Fruit fly (Drosophila melanogaster) whole organism, pupa: ENCODE measurements around the gene Iyd.

Experiments
- CG10348 ChIP-seq: fragments of 200-800 bp; sonication (Bioruptor generic); IDR thresholded peaks from 2 replicates; pipeline ENCODE4 v1.3.6; 2022; ENCODE audit warnings: missing biosample characterization, missing genetic modification characterization
- CG12605 ChIP-seq: fragments of 200-800 bp; sonication (Bioruptor generic); IDR thresholded peaks from 2 replicates; pipeline ENCODE4 v1.3.6; 2022; ENCODE audit warnings: missing biosample characterization, missing genetic modification characterization
- CG13204 ChIP-seq: fragments of 200-800 bp; sonication (Bioruptor generic); optimal IDR thresholded peaks from 2 replicates; lab custom pipeline; 2018; ENCODE audit warnings: missing biosample characterization, mild to moderate bottlenecking, missing genetic modification characterization, moderate library complexity
- CG14655 ChIP-seq: fragments of 200-800 bp; sonication (Bioruptor generic); optimal IDR thresholded peaks from 3 replicates; lab custom pipeline; 2017; ENCODE audit warnings: mild to moderate bottlenecking, missing biosample characterization, missing genetic modification reagents, missing genetic modification characterization
- CG15710 ChIP-seq: fragments of 200-800 bp; sonication (Bioruptor generic); optimal IDR thresholded peaks from 2 replicates; lab custom pipeline; 2018; ENCODE audit warnings: missing biosample characterization, mild to moderate bottlenecking, missing genetic modification characterization, moderate library complexity
- CG17806 ChIP-seq: fragments of 200-800 bp; sonication (Bioruptor generic); optimal IDR thresholded peaks from 2 replicates; lab custom pipeline; 2018; ENCODE audit warnings: missing biosample characterization, mild to moderate bottlenecking, missing genetic modification characterization, moderate library complexity
- CG32121 ChIP-seq: fragments of 200-800 bp; sonication (Bioruptor generic); IDR thresholded peaks from 2 replicates; pipeline ENCODE4 v1.3.6; 2022; ENCODE audit warnings: missing biosample characterization, missing genetic modification characterization
- CG34367 ChIP-seq: fragments of 200-800 bp; sonication (Bioruptor generic); optimal IDR thresholded peaks from 2 replicates; lab custom pipeline; 2018; ENCODE audit warnings: missing biosample characterization, mild to moderate bottlenecking, missing genetic modification characterization
- CG4496 ChIP-seq: fragments of 200-800 bp; sonication (Bioruptor generic); IDR thresholded peaks from 3 replicates; pipeline ENCODE4 v1.3.6; 2022; ENCODE audit warnings: missing biosample characterization, missing genetic modification characterization
- CG8159 ChIP-seq: fragments of 200-800 bp; sonication (Bioruptor generic); optimal IDR thresholded peaks from 3 replicates; lab custom pipeline; 2018; ENCODE audit warnings: missing biosample characterization, mild to moderate bottlenecking, missing genetic modification characterization, moderate library complexity
- CG8301 ChIP-seq: fragments of 200-800 bp; sonication (Bioruptor generic); optimal IDR thresholded peaks from 2 replicates; lab custom pipeline; 2018; ENCODE audit warnings: missing biosample characterization, mild to moderate bottlenecking, missing genetic modification characterization
- CG9948 ChIP-seq: fragments of 200-800 bp; sonication (Bioruptor generic); optimal IDR thresholded peaks from 2 replicates; lab custom pipeline; 2018; ENCODE audit warnings: missing biosample characterization, mild to moderate bottlenecking, missing genetic modification characterization, moderate library complexity
- D1 ChIP-seq: fragments of 200-800 bp; sonication (Bioruptor generic); optimal IDR thresholded peaks from 2 replicates; lab custom pipeline; 2018; ENCODE audit warnings: missing biosample characterization, mild to moderate bottlenecking, missing genetic modification characterization, moderate library complexity
- EcR ChIP-seq: fragments of 200-800 bp; sonication (Bioruptor generic); optimal IDR thresholded peaks from 3 replicates; lab custom pipeline; 2019; ENCODE audit warnings: missing biosample characterization, missing genetic modification characterization, mild to moderate bottlenecking, moderate library complexity, missing genetic modification reagents
- Ets98B ChIP-seq: fragments of 200-800 bp; sonication (Bioruptor generic); IDR thresholded peaks from 2 replicates; pipeline ENCODE4 v1.3.6; 2022; ENCODE audit warnings: missing biosample characterization, missing genetic modification characterization
- Pif1A ChIP-seq: fragments of 200-800 bp; sonication (Bioruptor generic); optimal IDR thresholded peaks from 3 replicates; lab custom pipeline; 2016; ENCODE audit warnings: missing biosample characterization, missing genetic modification characterization
- Pif1B ChIP-seq: fragments of 200-800 bp; sonication (Bioruptor generic); optimal IDR thresholded peaks from 3 replicates; lab custom pipeline; 2016; ENCODE audit warnings: missing biosample characterization, missing genetic modification characterization
- Snoo ChIP-seq: fragments of 200-800 bp; sonication (Bioruptor generic); optimal IDR thresholded peaks from 3 replicates; lab custom pipeline; 2017; ENCODE audit warnings: missing biosample characterization, mild to moderate bottlenecking, missing genetic modification characterization, inconsistent platforms
- fd96Ca ChIP-seq: fragments of 200-800 bp; sonication (Bioruptor generic); IDR thresholded peaks from 3 replicates; pipeline ENCODE4 v1.3.6; 2022; ENCODE audit warnings: missing biosample characterization, missing genetic modification characterization
- gl ChIP-seq: fragments of 200-800 bp; sonication (Bioruptor generic); optimal IDR thresholded peaks from 2 replicates; lab custom pipeline; 2018; ENCODE audit warnings: missing biosample characterization, mild to moderate bottlenecking, missing genetic modification characterization
- rn ChIP-seq: fragments of 200-800 bp; sonication (Bioruptor generic); IDR thresholded peaks from 2 replicates; pipeline ENCODE4 v1.3.6; 2022; ENCODE audit warnings: missing biosample characterization, missing genetic modification characterization

Gene Iyd

DNA sequence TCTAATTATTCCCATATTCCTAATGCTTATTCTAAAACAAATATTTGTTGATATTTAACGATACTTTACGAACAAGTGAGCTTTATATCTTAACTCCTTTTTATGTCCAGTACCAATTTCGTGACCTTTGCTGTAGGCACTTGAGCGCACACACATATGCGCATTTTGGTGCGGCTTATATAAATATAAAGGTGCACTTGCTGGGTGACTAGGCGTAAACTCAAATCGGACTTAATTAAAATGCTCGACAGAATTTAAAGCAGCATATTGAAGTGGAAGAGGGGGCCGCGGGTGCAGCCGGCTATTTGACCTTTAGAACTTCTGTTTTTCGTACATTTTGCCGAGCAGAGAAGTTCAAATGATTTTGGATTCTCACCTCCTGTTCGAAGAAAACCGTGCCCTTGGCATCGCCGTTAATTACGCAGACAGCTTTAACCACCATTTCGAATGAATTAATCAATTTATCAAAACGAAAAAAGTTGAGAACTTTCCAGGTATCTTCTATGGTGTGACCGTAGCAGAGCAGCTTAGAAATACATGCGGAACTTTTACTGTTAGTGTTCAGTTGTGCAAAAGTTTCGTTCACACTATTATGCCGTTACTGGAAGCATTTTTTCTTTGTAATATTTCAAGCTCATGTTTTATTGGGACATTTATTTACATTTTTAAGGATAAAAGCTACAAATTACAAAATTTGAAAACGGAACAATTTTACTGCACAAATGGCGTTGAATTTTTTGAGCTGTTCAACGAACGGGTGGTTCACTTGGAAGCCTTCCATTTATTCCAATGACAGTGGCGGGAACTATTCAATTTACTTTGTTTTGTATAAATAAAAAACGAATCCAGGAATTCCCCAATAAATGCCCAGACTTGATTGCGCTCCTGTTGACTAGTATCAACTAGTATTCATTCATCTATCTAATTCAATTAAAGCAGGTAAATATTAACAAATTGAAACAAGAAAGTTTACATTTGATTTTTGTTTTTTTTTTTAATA, 17.5 kb upstream of the Iyd start, which contains the start of gene Sod1:
Sod1 (minus strand) TSS at position 543 of the 1,000 bp plus-strand sequence.
- peak; percentile 65 for TF ChIP-seq Snoo
- TF ChIP-seq CG17806: no peak
- peak; percentile 53 for TF ChIP-seq CG34367
- peak; percentile 46 for TF ChIP-seq CG8301 (tag; lab: Kevin White, UChicago)
- peak; percentile 78 for TF ChIP-seq EcR (GFP tag; lab: Kevin White, UChicago)
- peak; percentile 41 for TF ChIP-seq CG8159 (tag; lab: Kevin White, UChicago)
- TF ChIP-seq CG10348: no peak
- TF ChIP-seq rn (GFP tag; lab: Robert Waterston, UW): no peak
- TF ChIP-seq gl: peak; percentile 76
- peak; percentile 63 for TF ChIP-seq CG12605 (GFP tag; lab: Robert Waterston, UW)
- peak; percentile 62; the same call in 1 of the 3 replicates for TF ChIP-seq CG4496 (GFP tag; lab: Robert Waterston, UW)
- no peak for TF ChIP-seq D1 (tag; lab: Kevin White, UChicago)
- peak; percentile 74 for TF ChIP-seq Pif1A (GFP tag; lab: Kevin White, UChicago)
- peak; percentile 41 for TF ChIP-seq CG15710 (tag; lab: Kevin White, UChicago)
- TF ChIP-seq CG14655 (GFP tag; lab: Kevin White, UChicago): no peak
- TF ChIP-seq fd96Ca (GFP tag; lab: Robert Waterston, UW): no peak
- no peak for TF ChIP-seq CG9948
- TF ChIP-seq CG32121 (GFP tag; lab: Robert Waterston, UW): no peak
- TF ChIP-seq CG13204 (GFP tag; lab: Kevin White, UChicago): no peak
- TF ChIP-seq Pif1B (GFP tag; lab: Kevin White, UChicago): peak; percentile 51
- peak; percentile 58; the same call in 1 of the 2 replicates for TF ChIP-seq Ets98B (GFP tag; lab: Robert Waterston, UW)

DNA sequence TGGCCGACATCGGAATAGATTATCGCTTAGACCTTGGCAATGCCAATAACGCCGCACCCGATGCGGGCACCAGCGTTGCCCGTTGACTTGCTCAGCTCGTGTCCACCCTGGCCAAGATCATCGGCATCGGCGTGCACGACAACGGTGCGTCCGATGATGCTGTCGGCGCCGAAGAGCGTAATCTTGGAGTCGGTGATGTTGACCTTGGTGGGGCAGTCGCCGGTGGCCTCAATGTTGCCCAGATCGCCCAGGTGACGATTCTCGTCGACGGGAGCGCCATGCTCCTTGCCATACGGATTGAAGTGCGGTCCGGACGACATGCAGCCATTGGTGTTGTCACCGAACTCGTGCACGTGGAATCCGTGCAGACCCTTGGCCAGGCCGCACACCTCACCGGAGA, 16.4 kb upstream of the Iyd start:
- TF ChIP-seq CG14655 (GFP tag; lab: Kevin White, UChicago) (no peak), rn (GFP tag; lab: Robert Waterston, UW) (peak; percentile 46; the same call in 1 of the 2 replicates)
- TF ChIP-seq, all 21 proteins: peak for 1

DNA sequence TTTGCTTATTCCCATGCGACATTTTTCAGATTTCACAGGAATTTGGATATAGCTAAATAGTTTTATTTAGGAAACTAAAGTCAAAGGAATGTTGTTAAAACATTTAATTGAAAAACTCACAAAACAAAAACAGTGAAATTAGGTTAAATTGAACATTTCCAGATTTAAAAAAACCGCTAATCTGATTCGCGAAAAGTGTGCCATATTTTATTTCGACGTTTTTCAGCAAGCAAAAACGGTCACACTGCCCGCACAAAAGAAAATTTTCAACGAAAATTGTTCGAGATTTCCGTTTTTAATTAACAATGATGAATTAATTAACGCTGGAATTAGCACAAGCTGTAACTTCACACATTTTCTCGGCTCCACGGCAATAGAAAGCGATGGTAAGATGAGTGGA, 13.4 kb upstream of the Iyd start, which contains the start of the genes CG34012 and emei:
CG34012 (minus strand) TSS at position 52 of the 400 bp plus-strand sequence.
emei (plus strand) TSS at position 237 of the 400 bp plus-strand sequence.
- no peak for TF ChIP-seq rn (GFP tag; lab: Robert Waterston, UW)
- TF ChIP-seq CG15710 (tag; lab: Kevin White, UChicago): no peak
- TF ChIP-seq Snoo: no peak

DNA sequence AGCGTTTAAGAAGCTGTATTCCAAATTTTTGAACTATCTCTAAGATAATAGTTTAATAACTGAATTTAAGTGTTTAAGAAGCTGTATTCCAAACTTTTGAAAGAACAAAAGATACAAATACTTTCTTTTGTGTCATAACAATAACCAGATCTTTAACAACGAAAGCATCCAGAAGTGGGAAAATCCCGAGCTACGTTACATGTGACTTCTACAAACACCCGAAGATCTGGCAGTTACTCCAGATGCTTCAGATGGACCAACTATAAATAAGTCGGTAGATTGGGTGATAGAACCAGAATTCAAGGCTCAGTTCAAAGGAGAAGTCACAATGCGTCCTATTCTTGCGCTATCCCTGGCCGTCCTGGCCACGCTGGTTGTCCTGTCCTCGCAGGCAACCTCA, 11.9 kb upstream of the Iyd start, which contains the start of gene CG12522:
CG12522 (plus strand) TSS at position 301 of the 400 bp plus-strand sequence.
- no peak for TF ChIP-seq D1 (tag; lab: Kevin White, UChicago)
- TF ChIP-seq Pif1A (GFP tag; lab: Kevin White, UChicago): no peak
- TF ChIP-seq CG15710 (tag; lab: Kevin White, UChicago): no peak
- TF ChIP-seq CG12605 (GFP tag; lab: Robert Waterston, UW): no peak
- TF ChIP-seq CG4496 (GFP tag; lab: Robert Waterston, UW): no peak
- no peak for TF ChIP-seq CG10348
- no peak for TF ChIP-seq fd96Ca (GFP tag; lab: Robert Waterston, UW)
- no peak for TF ChIP-seq CG14655 (GFP tag; lab: Kevin White, UChicago)
- TF ChIP-seq rn (GFP tag; lab: Robert Waterston, UW): no peak
- no peak for TF ChIP-seq CG34367
- no peak for TF ChIP-seq CG13204 (GFP tag; lab: Kevin White, UChicago)

DNA sequence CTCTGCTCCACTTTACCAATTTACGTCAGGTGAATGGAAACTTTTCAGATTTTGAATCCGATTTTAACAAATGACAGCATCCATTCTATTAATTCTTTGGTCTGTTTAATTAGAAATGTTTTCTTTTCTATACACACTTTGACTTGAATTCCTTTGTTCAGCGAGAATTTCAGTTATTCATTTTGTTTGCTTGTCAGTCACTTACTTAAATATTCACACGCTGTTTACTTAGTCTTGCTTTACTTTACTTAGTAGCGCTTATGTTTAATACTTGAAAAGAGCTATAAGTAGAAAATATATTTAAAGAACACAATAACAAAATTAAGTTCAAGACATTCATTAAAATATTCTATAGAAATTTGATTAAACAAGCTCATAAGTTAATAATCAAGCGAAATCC, 11.4 kb upstream of the Iyd start, which contains the start of gene CG32073:
CG32073 (minus strand) TSS at position 151 of the 400 bp plus-strand sequence.
- TF ChIP-seq Pif1B (GFP tag; lab: Kevin White, UChicago) (no peak), Pif1A (GFP tag; lab: Kevin White, UChicago) (no peak), CG34367 (no peak), Ets98B (GFP tag; lab: Robert Waterston, UW) (no peak), CG9948 (no peak), CG10348 (no peak), CG12605 (GFP tag; lab: Robert Waterston, UW) (no peak), CG32121 (GFP tag; lab: Robert Waterston, UW) (no peak), CG14655 (GFP tag; lab: Kevin White, UChicago) (no peak), fd96Ca (GFP tag; lab: Robert Waterston, UW) (no peak), CG17806 (no peak), CG8159 (tag; lab: Kevin White, UChicago) (no peak), gl (no peak), CG13204 (GFP tag; lab: Kevin White, UChicago) (no peak), CG15710 (tag; lab: Kevin White, UChicago) (no peak), D1 (tag; lab: Kevin White, UChicago) (no peak), EcR (GFP tag; lab: Kevin White, UChicago) (no peak), rn (GFP tag; lab: Robert Waterston, UW) (no peak), CG8301 (tag; lab: Kevin White, UChicago) (no peak)
